Fruit fly (Drosophila melanogaster) whole organism, wandering third instar larva: ENCODE data around the gene U4-U6-60K.

Experiments used
- Abd-B ChIP-seq: fragments of >200 bp; optimal IDR thresholded peaks from 2 replicates; lab custom pipeline; 2017; ENCODE audit warnings: missing biosample characterization, missing genetic modification characterization
- dmrt93B ChIP-seq: fragments of 200-800 bp; sonication (Bioruptor generic); optimal IDR thresholded peaks from 2 replicates; lab custom pipeline; 2018; ENCODE audit warnings: missing biosample characterization, mild to moderate bottlenecking, missing genetic modification characterization
- h ChIP-seq: fragments of 200-800 bp; sonication (Bioruptor generic); optimal IDR thresholded peaks from 3 replicates; lab custom pipeline; 2016; ENCODE audit warnings: missing biosample characterization, mild to moderate bottlenecking, missing genetic modification characterization
- lola ChIP-seq: fragments of >200 bp; optimal IDR thresholded peaks from 2 replicates; lab custom pipeline; 2017; ENCODE audit warnings: missing biosample characterization, missing genetic modification characterization
- pan ChIP-seq: fragments of >200 bp; optimal IDR thresholded peaks from 2 replicates; lab custom pipeline; 2017
- rgr ChIP-seq: fragments of 200-800 bp; sonication (Bioruptor generic); optimal IDR thresholded peaks from 3 replicates; lab custom pipeline; 2016; ENCODE audit warnings: missing biosample characterization, mild to moderate bottlenecking, missing genetic modification characterization

- TF ChIP-seq dmrt93B (GFP tag; lab: Kevin White, UChicago) = no peak
- TF ChIP-seq Abd-B (GFP tag; lab: Kevin White, UChicago) = no peak
- TF ChIP-seq h (GFP tag; lab: Kevin White, UChicago) = no peak
- no peak for TF ChIP-seq pan (lab: Kevin White, UChicago)
- no peak for TF ChIP-seq lola
- no peak for TF ChIP-seq rgr (GFP tag; lab: Kevin White, UChicago)
Measured at dm6 chr3L:17538907-17539306, 25.2 kb upstream of the U4-U6-60K start.
